Fruit fly (Drosophila melanogaster): Measurements from ENCODE around the gene Hsp70Ab.
"Not testable (repeated sequence)": the region's sequence is repeated elsewhere in the genome, so short reads cannot be mapped to it uniquely, and the experiment has no call there.

Hsp70Ab gene

dm6 chr3R:11947079-11947869 is 11.1 kb upstream of the Hsp70Ab start:
- no peak for TF ChIP-seq Crg-1 (GFP tag; optimal IDR thresholded peaks at IDR 0.05)
- no peak for TF ChIP-seq CG11617 (GFP tag; optimal IDR thresholded peaks at IDR 0.05)
- TF ChIP-seq cic (GFP tag; optimal IDR thresholded peaks at IDR 0.05) = no peak
- TF ChIP-seq Mnt (GFP tag; optimal IDR thresholded peaks at IDR 0.05) = no peak
- no peak for TF ChIP-seq CG33017 (tag; optimal IDR thresholded peaks at IDR 0.05)
- peak; percentile 93 for TF ChIP-seq ovo (GFP tag; optimal IDR thresholded peaks at IDR 0.05)
- TF ChIP-seq bab1 (GFP tag; optimal IDR thresholded peaks at IDR 0.05) = peak; percentile 24
- TF ChIP-seq CG1620 (GFP tag; optimal IDR thresholded peaks at IDR 0.05) = no peak
- TF ChIP-seq Clk (GFP tag; optimal IDR thresholded peaks at IDR 0.05) = no peak
- no peak for TF ChIP-seq toe (GFP tag; optimal IDR thresholded peaks at IDR 0.05)
- no peak for TF ChIP-seq CG14711 (tag; optimal IDR thresholded peaks at IDR 0.05)
- no peak for TF ChIP-seq cnc (optimal IDR thresholded peaks at IDR 0.05)
- TF ChIP-seq CG5204 (GFP tag; optimal IDR thresholded peaks at IDR 0.05) = no peak
- peak; percentile 87 for TF ChIP-seq tj (GFP tag; optimal IDR thresholded peaks at IDR 0.05)
- TF ChIP-seq pad (GFP tag; optimal IDR thresholded peaks at IDR 0.05) = peak; percentile 92
- TF ChIP-seq CG12768 (GFP tag; optimal IDR thresholded peaks at IDR 0.05) = no peak
- no peak for TF ChIP-seq kay (GFP tag; ENCODE audit: borderline replicate concordance)
- no peak for TF ChIP-seq Hr96 (GFP tag; optimal IDR thresholded peaks at IDR 0.05)
- no peak for TF ChIP-seq CG7101 (tag; optimal IDR thresholded peaks at IDR 0.05)
- no peak for TF ChIP-seq CG7045 (GFP tag; optimal IDR thresholded peaks at IDR 0.05)

- TF ChIP-seq CG11617 (GFP tag; optimal IDR thresholded peaks at IDR 0.05) (no peak), Mnt (GFP tag; optimal IDR thresholded peaks at IDR 0.05) (no peak), CG7101 (tag; optimal IDR thresholded peaks at IDR 0.05) (no peak), CG7045 (GFP tag; optimal IDR thresholded peaks at IDR 0.05) (no peak), CG12768 (GFP tag; optimal IDR thresholded peaks at IDR 0.05) (no peak), cnc (optimal IDR thresholded peaks at IDR 0.05) (no peak)
Observed at dm6 chr3R:11947959-11948358, 10.4 kb upstream of the Hsp70Ab start.

dm6 chr3R:11948903-11949358 is 9.4 kb upstream of the Hsp70Ab start, which contains the start of gene Cad87A:
Gene Cad87A (minus strand): TSS chr3R:11949129.
- peak; percentile 41 for TF ChIP-seq Mnt (GFP tag; optimal IDR thresholded peaks at IDR 0.05)
- TF ChIP-seq bab1 (GFP tag; optimal IDR thresholded peaks at IDR 0.05) = no peak
- peak; percentile 49 for TF ChIP-seq tj (GFP tag; optimal IDR thresholded peaks at IDR 0.05)

DNA sequence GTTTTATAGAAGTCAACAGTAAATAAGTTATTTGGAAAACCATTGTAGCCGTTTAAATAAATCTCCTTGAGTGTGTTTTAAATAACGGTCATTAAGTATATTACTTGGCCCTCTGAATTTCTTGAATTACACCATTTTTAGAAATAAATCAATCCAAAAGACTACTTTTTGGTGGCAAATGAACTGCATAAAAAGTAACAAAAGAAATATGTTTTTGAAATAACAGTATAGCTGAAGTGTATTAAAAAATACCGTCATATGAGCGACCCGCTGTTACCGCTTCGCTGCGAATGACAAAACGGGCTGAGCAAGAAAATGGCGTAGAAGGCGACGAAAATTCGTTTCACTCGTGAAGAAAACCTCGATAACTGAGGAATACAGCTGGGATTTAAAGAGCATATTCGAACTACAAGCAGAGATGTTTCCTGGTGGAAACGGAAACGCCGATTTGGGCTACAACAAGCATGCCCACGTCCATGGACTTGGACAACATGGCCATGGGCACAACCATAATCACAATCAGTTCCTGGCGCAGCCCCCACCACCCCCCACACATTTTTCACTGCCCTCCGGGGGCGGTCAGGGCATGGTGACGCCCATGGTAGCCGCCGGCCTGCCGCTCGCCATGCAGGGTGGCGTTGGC is 8.8 kb upstream of the Hsp70Ab start, which contains the start of gene CG31211:
Gene CG31211, plus strand, starts transcription at position 294 of the 643 bp plus-strand sequence.
- no peak for TF ChIP-seq CG12768 (GFP tag; optimal IDR thresholded peaks at IDR 0.05)
- TF ChIP-seq bab1 (GFP tag; optimal IDR thresholded peaks at IDR 0.05) = no peak
- TF ChIP-seq CG7101 (tag; optimal IDR thresholded peaks at IDR 0.05) = no peak
- peak; percentile 16 for TF ChIP-seq CG5204 (GFP tag; optimal IDR thresholded peaks at IDR 0.05)
- TF ChIP-seq ovo (GFP tag; optimal IDR thresholded peaks at IDR 0.05) = peak; percentile 35
- no peak for TF ChIP-seq CG1620 (GFP tag; optimal IDR thresholded peaks at IDR 0.05)

- TF ChIP-seq ovo, Mnt, tj (GFP tag; optimal IDR thresholded peaks at IDR 0.05): not testable (repeated sequence)
Observed at dm6 chr3R:11956444-11956843, 1.9 kb upstream of the Hsp70Ab start, which contains the start of gene Hsp70Aa. Gene Hsp70Aa (minus strand): TSS chr3R:11956544.

DNA sequence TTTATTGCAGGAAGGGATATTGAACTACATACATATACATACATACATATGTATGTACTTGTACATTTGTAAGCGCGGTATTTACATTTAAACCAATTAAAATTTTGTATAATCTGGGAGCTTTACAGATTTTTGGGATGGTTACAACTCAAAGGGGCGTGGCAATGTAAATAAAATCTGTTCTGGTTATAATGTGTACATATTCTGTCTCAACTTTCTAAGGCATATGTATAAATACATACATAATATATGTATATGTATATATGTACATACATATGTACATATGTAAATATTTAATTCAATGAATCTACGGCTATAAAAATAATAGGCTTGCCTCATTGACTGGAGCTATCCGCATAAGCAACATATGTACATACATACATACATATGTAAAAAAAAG is 947 bp upstream of the Hsp70Ab start:
- TF ChIP-seq Clk (GFP tag; optimal IDR thresholded peaks at IDR 0.05) = no peak
- no peak for TF ChIP-seq CG12768 (GFP tag; optimal IDR thresholded peaks at IDR 0.05)
- TF ChIP-seq cnc (optimal IDR thresholded peaks at IDR 0.05) = no peak
- TF ChIP-seq CG14711 (tag; optimal IDR thresholded peaks at IDR 0.05) = no peak
- TF ChIP-seq toe (GFP tag; optimal IDR thresholded peaks at IDR 0.05) = no peak
- TF ChIP-seq pad (GFP tag; optimal IDR thresholded peaks at IDR 0.05) = no peak
- no peak for TF ChIP-seq CG11617 (GFP tag; optimal IDR thresholded peaks at IDR 0.05)
- no peak for TF ChIP-seq bab1 (GFP tag; optimal IDR thresholded peaks at IDR 0.05)
- TF ChIP-seq Mnt (GFP tag; optimal IDR thresholded peaks at IDR 0.05) = no peak

DNA sequence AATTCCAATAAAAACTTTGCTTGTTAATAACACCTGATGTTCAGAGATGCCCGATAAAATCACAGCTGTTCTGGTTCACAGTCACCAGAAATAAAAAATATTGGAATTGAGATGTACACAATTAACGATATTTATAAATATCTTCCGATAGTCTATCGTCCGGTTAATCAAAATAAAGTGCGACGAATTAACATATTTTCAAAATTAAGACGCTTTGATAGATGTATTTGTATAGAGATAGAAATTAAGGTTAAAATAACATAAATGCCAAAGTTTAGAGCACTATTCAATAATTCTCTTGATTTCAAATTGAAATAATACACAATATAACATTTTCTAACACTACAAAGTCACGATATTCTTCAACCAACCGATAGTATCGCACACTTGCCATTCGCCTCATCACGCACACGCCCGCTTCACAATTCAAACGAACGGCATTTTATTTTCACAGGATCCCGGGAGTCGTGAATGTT is 4.4 kb downstream of the Hsp70Ab start, which contains the start of the genes CG3281 and aurA:
Gene CG3281, minus strand, starts transcription at position 67 of the 476 bp plus-strand sequence.
Gene aurA, plus strand, starts transcription at position 386 of the 476 bp plus-strand sequence.
- TF ChIP-seq CG33017 (tag; optimal IDR thresholded peaks at IDR 0.05) = peak; percentile 48
- peak; percentile 69 for TF ChIP-seq CG14711 (tag; optimal IDR thresholded peaks at IDR 0.05)
- TF ChIP-seq CG11617 (GFP tag; optimal IDR thresholded peaks at IDR 0.05) = peak; percentile 81
- TF ChIP-seq Hr96 (GFP tag; optimal IDR thresholded peaks at IDR 0.05) = peak; percentile 83
- peak; percentile 93 for TF ChIP-seq CG1620 (GFP tag; optimal IDR thresholded peaks at IDR 0.05)
- peak; percentile 80 for TF ChIP-seq Clk (GFP tag; optimal IDR thresholded peaks at IDR 0.05)
- peak; percentile 72 for TF ChIP-seq pad (GFP tag; optimal IDR thresholded peaks at IDR 0.05)
- peak; percentile 7 for TF ChIP-seq cic (GFP tag; optimal IDR thresholded peaks at IDR 0.05)
- TF ChIP-seq kay (GFP tag; ENCODE audit: borderline replicate concordance) = no peak
- TF ChIP-seq toe (GFP tag; optimal IDR thresholded peaks at IDR 0.05) = peak; percentile 94
- peak; percentile 60 for TF ChIP-seq CG12768 (GFP tag; optimal IDR thresholded peaks at IDR 0.05)
- peak; percentile 91 for TF ChIP-seq bab1 (GFP tag; optimal IDR thresholded peaks at IDR 0.05)
- TF ChIP-seq Crg-1 (GFP tag; optimal IDR thresholded peaks at IDR 0.05) = peak; percentile 81
- TF ChIP-seq ovo (GFP tag; optimal IDR thresholded peaks at IDR 0.05) = peak; percentile 86
- no peak for TF ChIP-seq cnc (optimal IDR thresholded peaks at IDR 0.05)
- TF ChIP-seq CG7101 (tag; optimal IDR thresholded peaks at IDR 0.05) = peak; percentile 80
- peak; percentile 47 for TF ChIP-seq tj (GFP tag; optimal IDR thresholded peaks at IDR 0.05)
- peak; percentile 58 for TF ChIP-seq Mnt (GFP tag; optimal IDR thresholded peaks at IDR 0.05)
- TF ChIP-seq CG7045 (GFP tag; optimal IDR thresholded peaks at IDR 0.05) = peak; percentile 54
- TF ChIP-seq CG5204 (GFP tag; optimal IDR thresholded peaks at IDR 0.05) = peak; percentile 90

All from whole organism, adult.